Worm (Caenorhabditis elegans): ENCODE measurements around the gene F46C5.1.

DNA sequence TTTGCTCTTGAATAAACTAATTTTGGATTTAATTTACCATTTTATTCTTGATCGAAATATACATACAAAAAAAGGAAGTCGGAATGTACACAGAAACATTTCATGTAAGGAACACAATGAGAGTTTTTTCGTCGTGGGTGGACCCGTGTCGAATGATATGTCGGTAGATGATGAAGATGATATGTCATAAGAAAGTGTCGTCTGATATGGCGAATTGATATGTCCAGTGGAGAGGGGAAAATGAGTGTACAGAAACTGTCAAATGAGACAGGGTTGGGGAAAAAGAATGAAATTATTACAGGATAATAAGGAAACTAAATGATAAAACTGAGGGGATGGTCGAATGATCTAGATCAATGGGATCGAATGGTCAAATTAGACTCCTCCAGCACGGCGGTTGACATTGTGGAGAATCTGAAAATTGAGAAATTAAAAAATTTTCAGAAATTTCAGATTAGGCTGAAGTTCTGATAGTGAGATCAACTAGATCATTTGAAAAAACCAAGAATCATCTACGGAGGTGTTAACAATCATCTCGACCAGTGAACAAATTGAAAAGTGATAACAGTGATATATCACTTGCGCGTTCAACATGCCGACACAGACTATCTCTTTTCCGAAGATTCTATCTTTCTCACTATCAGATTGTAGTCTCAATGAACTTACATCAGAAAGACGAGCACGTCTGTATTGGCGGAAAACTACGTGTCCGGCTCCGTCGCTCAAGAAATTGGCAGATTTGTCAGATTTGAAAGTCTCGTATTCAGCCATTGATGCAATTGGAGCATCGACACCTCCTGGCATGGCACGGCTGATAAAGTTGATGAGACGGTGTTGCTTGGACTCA lies 641 bp downstream of the F46C5.1 start:
- TF ChIP-seq nhr-12 (tag; optimal IDR thresholded peaks at IDR 0.05) (no peak), unc-62 (GFP tag; optimal IDR thresholded peaks at IDR 0.05) (no peak), irx-1 (tag; optimal IDR thresholded peaks at IDR 0.05) (no peak), aha-1 (tag; optimal IDR thresholded peaks at IDR 0.05) (no peak), ets-5 (GFP tag; IDR thresholded peaks at IDR 0.05) (no peak), lin-35 (GFP tag; optimal IDR thresholded peaks at IDR 0.05) (peak in 1 of 2 experiments; percentile 48), lin-39 (tag; optimal IDR thresholded peaks at IDR 0.05) (no peak), snpc-4 (tag; optimal IDR thresholded peaks at IDR 0.05) (no peak), unc-130 (tag; optimal IDR thresholded peaks at IDR 0.05) (no peak), ztf-11 (tag; optimal IDR thresholded peaks at IDR 0.05) (no peak), nhr-28 (tag; optimal IDR thresholded peaks at IDR 0.05) (no peak), tbx-2 (tag; optimal IDR thresholded peaks at IDR 0.05) (peak; percentile 42), unc-30 (tag; optimal IDR thresholded peaks at IDR 0.05) (no peak), blmp-1 (tag; optimal IDR thresholded peaks at IDR 0.05) (peak; percentile 33)

Measured in whole organism, L1 larva.